Worm (Caenorhabditis elegans) whole organism, early embryonic: ENCODE results near the gene mrpl-28.

ENCODE experiments used
- B0310.2 ChIP-seq: sonication (generic microtip); optimal IDR thresholded peaks from 2 replicates; lab custom pipeline; 2016; ENCODE audit warnings: mild to moderate bottlenecking, missing genetic modification characterization, missing compliant biosample characterization
- F13C5.2 ChIP-seq: sonication (generic microtip); optimal IDR thresholded peaks from 2 replicates; lab custom pipeline; 2017; ENCODE audit warnings: mild to moderate bottlenecking, missing genetic modification characterization, inconsistent platforms, missing compliant biosample characterization
- aly-1 ChIP-seq: sonication (generic microtip); optimal IDR thresholded peaks from 2 replicates; lab custom pipeline; 2016; ENCODE audit warnings: missing genetic modification characterization, missing compliant biosample characterization
- ama-1 ChIP-seq: fragments of 150-350 bp; optimal IDR thresholded peaks from 2 replicates; lab custom pipeline; 2014
- ceh-13 ChIP-seq: fragments of 200-800 bp; sonication (Bioruptor generic); optimal IDR thresholded peaks from 2 replicates; lab custom pipeline; 2018; ENCODE audit warnings: mild to moderate bottlenecking, missing genetic modification characterization, missing compliant biosample characterization
- ceh-36 ChIP-seq: sonication (generic microtip); optimal IDR thresholded peaks from 2 replicates; lab custom pipeline; 2016; ENCODE audit warnings: missing genetic modification characterization, inconsistent platforms, missing compliant biosample characterization
- ets-7 ChIP-seq: sonication (generic microtip); optimal IDR thresholded peaks from 2 replicates; lab custom pipeline; 2016; ENCODE audit warnings: missing genotype, missing genetic modification characterization, missing compliant biosample characterization
- flt-1 ChIP-seq: fragments of 200-800 bp; sonication (Bioruptor generic); IDR thresholded peaks from 2 replicates; pipeline ENCODE4 v1.3.6; 2022; ENCODE audit warnings: missing genetic modification characterization, missing compliant biosample characterization
- hmbx-1 ChIP-seq: sonication (generic microtip); optimal IDR thresholded peaks from 2 replicates; lab custom pipeline; 2016; ENCODE audit warnings: mild to moderate bottlenecking, missing genetic modification characterization, missing compliant biosample characterization
- hmg-4 ChIP-seq: fragments of 200-800 bp; sonication (Bioruptor generic); optimal IDR thresholded peaks from 2 replicates; lab custom pipeline; 2018; ENCODE audit warnings: mild to moderate bottlenecking, missing genetic modification characterization, missing compliant biosample characterization
- hnd-1 ChIP-seq: sonication (generic microtip); optimal IDR thresholded peaks from 2 replicates; lab custom pipeline; 2016; ENCODE audit warnings: missing genetic modification characterization, missing compliant biosample characterization
- pes-1 ChIP-seq: fragments of 200-800 bp; sonication (Bioruptor generic); IDR thresholded peaks from 2 replicates; pipeline ENCODE4 v1.3.6; 2022; ENCODE audit warnings: missing genetic modification reagents, missing genetic modification characterization, missing compliant biosample characterization
- scrt-1 ChIP-seq: fragments of 200-800 bp; sonication (Bioruptor generic); IDR thresholded peaks from 2 replicates; pipeline ENCODE4 v1.3.6; 2022; ENCODE audit warnings: missing genetic modification characterization, missing compliant biosample characterization
- sea-1 ChIP-seq: fragments of 200-800 bp; sonication (Bioruptor generic); conservative IDR thresholded peaks from 2 replicates; pipeline ENCODE4 v1.3.6; 2022; ENCODE audit warnings: missing genetic modification characterization, missing compliant biosample characterization
- tbx-11 ChIP-seq: fragments of 200-800 bp; sonication (Bioruptor generic); IDR thresholded peaks from 2 replicates; pipeline ENCODE4 v1.3.6; 2022; ENCODE audit warnings: missing genetic modification characterization, missing compliant biosample characterization
- tbx-37 ChIP-seq: fragments of 200-800 bp; sonication (Bioruptor generic); conservative IDR thresholded peaks from 2 replicates; pipeline ENCODE4 v1.3.6; 2022; ENCODE audit warnings: missing genetic modification reagents, missing genetic modification characterization, missing compliant biosample characterization
- tra-4 ChIP-seq: sonication (generic microtip); optimal IDR thresholded peaks from 2 replicates; lab custom pipeline; 2017; ENCODE audit warnings: missing genetic modification characterization, missing compliant biosample characterization

Gene mrpl-28

ce11 chrII:116916-117315 lies 38.9 kb downstream of the mrpl-28 start, which contains the start of gene srt-54:
Gene srt-54 (plus strand): TSS chrII:117216.
- no peak for TF ChIP-seq ceh-13
- no peak for TF ChIP-seq ets-7 (tag; lab: Kevin White, UChicago)
- TF ChIP-seq F13C5.2 (tag; lab: Kevin White, UChicago): no peak
- TF ChIP-seq flt-1 (GFP tag; lab: Robert Waterston, UW): no peak
- TF ChIP-seq tra-4 (tag; lab: Kevin White, UChicago): no peak
- TF ChIP-seq ceh-36 (tag; lab: Kevin White, UChicago): no peak

- TF ChIP-seq scrt-1 (GFP tag; lab: Robert Waterston, UW): no peak
- no peak for TF ChIP-seq hmg-4 (GFP tag; lab: Kevin White, UChicago)
- TF ChIP-seq ceh-13: no peak
- no peak for TF ChIP-seq tbx-11 (GFP tag; lab: Robert Waterston, UW)
- no peak for TF ChIP-seq tra-4 (tag; lab: Kevin White, UChicago)
- no peak for TF ChIP-seq aly-1 (tag; lab: Kevin White, UChicago)
- TF ChIP-seq F13C5.2 (tag; lab: Kevin White, UChicago): no peak
- TF ChIP-seq B0310.2: no peak
- no peak for TF ChIP-seq flt-1 (GFP tag; lab: Robert Waterston, UW)
- TF ChIP-seq hmbx-1 (tag; lab: Kevin White, UChicago): no peak
- no peak for TF ChIP-seq pes-1 (GFP tag; lab: Robert Waterston, UW)
Measured at ce11 chrII:112231-112630, 43.6 kb downstream of the mrpl-28 start.

- TF ChIP-seq tra-4 (tag; lab: Kevin White, UChicago) (no peak), tbx-11 (GFP tag; lab: Robert Waterston, UW) (no peak), ama-1 (lab: Kevin White, UChicago) (no peak), scrt-1 (GFP tag; lab: Robert Waterston, UW) (no peak), ceh-13 (no peak), ets-7 (tag; lab: Kevin White, UChicago) (no peak)
Measured at ce11 chrII:111267-111666, 44.5 kb downstream of the mrpl-28 start, which contains the start of gene C50D2.1. Gene C50D2.1 (plus strand): TSS chrII:111567.

ce11 chrII:108865-109264 lies 46.9 kb downstream of the mrpl-28 start, which contains the start of gene C50D2.2:
Gene C50D2.2 (plus strand): TSS chrII:109165.
- TF ChIP-seq scrt-1 (GFP tag; lab: Robert Waterston, UW) (no peak), hnd-1 (tag; lab: Kevin White, UChicago) (no peak), flt-1 (GFP tag; lab: Robert Waterston, UW) (no peak), aly-1 (tag; lab: Kevin White, UChicago) (no peak), sea-1 (GFP tag; lab: Robert Waterston, UW) (no peak), ceh-13 (no peak), B0310.2 (no peak), tbx-11 (GFP tag; lab: Robert Waterston, UW) (no peak), ceh-36 (tag; lab: Kevin White, UChicago) (no peak), hmg-4 (GFP tag; lab: Kevin White, UChicago) (no peak), ets-7 (tag; lab: Kevin White, UChicago) (no peak)

- TF ChIP-seq hmbx-1 (tag; lab: Kevin White, UChicago) (no peak), scrt-1 (GFP tag; lab: Robert Waterston, UW) (no peak), hnd-1 (tag; lab: Kevin White, UChicago) (no peak), ceh-13 (no peak), F13C5.2 (tag; lab: Kevin White, UChicago) (no peak), ama-1 (lab: Kevin White, UChicago) (no peak), ets-7 (tag; lab: Kevin White, UChicago) (no peak), sea-1 (GFP tag; lab: Robert Waterston, UW) (no peak), tbx-37 (GFP tag; lab: Robert Waterston, UW) (no peak), pes-1 (GFP tag; lab: Robert Waterston, UW) (no peak), flt-1 (GFP tag; lab: Robert Waterston, UW) (no peak), B0310.2 (no peak), aly-1 (tag; lab: Kevin White, UChicago) (no peak), tra-4 (tag; lab: Kevin White, UChicago) (no peak), tbx-11 (GFP tag; lab: Robert Waterston, UW) (no peak), ceh-36 (tag; lab: Kevin White, UChicago) (no peak), hmg-4 (GFP tag; lab: Kevin White, UChicago) (no peak)
Measured at ce11 chrII:107703-108102, 48.1 kb downstream of the mrpl-28 start.

ce11 chrII:105889-106288 lies 49.9 kb downstream of the mrpl-28 start, which contains the start of gene txt-1:
Gene txt-1 (plus strand): TSS chrII:106189.
- no peak for TF ChIP-seq pes-1 (GFP tag; lab: Robert Waterston, UW)
- no peak for TF ChIP-seq tbx-11 (GFP tag; lab: Robert Waterston, UW)
- no peak for TF ChIP-seq F13C5.2 (tag; lab: Kevin White, UChicago)
- no peak for TF ChIP-seq scrt-1 (GFP tag; lab: Robert Waterston, UW)
- TF ChIP-seq tra-4 (tag; lab: Kevin White, UChicago): no peak
- no peak for TF ChIP-seq hnd-1 (tag; lab: Kevin White, UChicago)
- TF ChIP-seq sea-1 (GFP tag; lab: Robert Waterston, UW): no peak
- no peak for TF ChIP-seq hmg-4 (GFP tag; lab: Kevin White, UChicago)
- TF ChIP-seq tbx-37 (GFP tag; lab: Robert Waterston, UW): no peak
- no peak for TF ChIP-seq flt-1 (GFP tag; lab: Robert Waterston, UW)
- no peak for TF ChIP-seq ceh-36 (tag; lab: Kevin White, UChicago)

- no peak for TF ChIP-seq tbx-11 (GFP tag; lab: Robert Waterston, UW)
- no peak for TF ChIP-seq ceh-36 (tag; lab: Kevin White, UChicago)
- TF ChIP-seq tbx-37 (GFP tag; lab: Robert Waterston, UW): no peak
- no peak for TF ChIP-seq ceh-13
Measured at ce11 chrII:105327-105882, 50.4 kb downstream of the mrpl-28 start.
